Worm (Caenorhabditis elegans): ENCODE results near the gene F54D8.10.

DNA sequence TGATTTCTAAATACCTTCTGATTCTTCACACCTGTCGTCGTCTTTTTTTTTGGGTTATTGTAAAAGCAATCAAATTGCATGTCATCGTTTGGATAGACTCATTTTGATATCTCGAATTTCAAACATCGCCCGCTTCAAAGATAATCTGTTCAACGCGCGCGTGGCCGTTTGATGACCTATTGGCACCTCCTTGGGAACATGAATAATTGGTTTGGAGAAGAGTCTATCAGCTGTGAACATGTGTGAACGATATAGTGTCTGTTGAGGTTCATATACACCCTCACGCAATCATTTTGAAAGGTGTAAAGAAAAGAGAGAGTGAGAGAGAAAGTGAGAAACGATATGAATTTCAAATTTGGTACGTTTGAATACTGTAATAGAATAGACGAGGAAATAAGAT, 26.0 kb downstream of the F54D8.10 start:
- no peak for TF ChIP-seq jun-1 (tag; optimal IDR thresholded peaks at IDR 0.05)
- no peak for TF ChIP-seq snpc-4 (tag; optimal IDR thresholded peaks at IDR 0.05)
